Worm (Caenorhabditis elegans): Measurements from ENCODE around the gene C44B7.7.

DNA sequence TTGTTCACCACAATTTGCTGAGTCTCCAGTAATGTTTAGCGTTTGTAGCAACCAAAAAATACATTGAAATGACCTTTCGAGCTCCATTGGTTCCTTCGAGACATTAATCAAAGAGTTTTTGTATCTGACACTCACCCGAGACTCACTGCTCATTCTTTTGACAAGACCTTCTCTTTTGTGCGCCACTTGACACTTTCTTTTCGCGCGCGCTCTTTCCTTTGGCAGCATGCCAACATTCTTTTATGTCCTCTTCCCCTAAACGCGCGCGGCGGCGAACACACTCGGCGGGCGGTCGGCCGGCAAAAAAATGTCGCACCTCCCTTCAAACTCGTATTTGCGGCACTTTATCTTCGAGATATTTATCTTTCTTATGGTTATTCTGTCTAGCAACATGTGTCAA, 36.3 kb downstream of the C44B7.7 start:
- TF ChIP-seq pqm-1 (tag; optimal IDR thresholded peaks at IDR 0.05) = no peak
- no peak for TF ChIP-seq pha-4 (GFP tag; IDR thresholded peaks at IDR 0.05)
- no peak for TF ChIP-seq pha-4 (tag; optimal IDR thresholded peaks at IDR 0.05)
- no peak for TF ChIP-seq unc-39 (tag; optimal IDR thresholded peaks at IDR 0.05)
- no peak for TF ChIP-seq skn-1 (tag; optimal IDR thresholded peaks at IDR 0.05)
- TF ChIP-seq F49E8.2 (tag; optimal IDR thresholded peaks at IDR 0.05; ENCODE audit: borderline replicate concordance) = no peak
- no peak for TF ChIP-seq zag-1 (tag; optimal IDR thresholded peaks at IDR 0.05)
- TF ChIP-seq ztf-11 (tag; optimal IDR thresholded peaks at IDR 0.05) = no peak
- TF ChIP-seq mep-1 (tag; optimal IDR thresholded peaks at IDR 0.05) = no peak
- no peak for TF ChIP-seq nhr-76 (tag; optimal IDR thresholded peaks at IDR 0.05)
- no peak for TF ChIP-seq fos-1 (tag; optimal IDR thresholded peaks at IDR 0.05)
- no peak for TF ChIP-seq nhr-102 (tag; optimal IDR thresholded peaks at IDR 0.05)
- no peak for TF ChIP-seq ztf-7 (tag; optimal IDR thresholded peaks at IDR 0.05)
